Worm (Caenorhabditis elegans): ENCODE results near the gene mom-1.

The mom-1 gene

ce11 chrX:6253160-6253559, 39.8 kb upstream of the mom-1 start:
- TF ChIP-seq lir-3 (tag; optimal IDR thresholded peaks at IDR 0.05) (no peak), fos-1 (tag; optimal IDR thresholded peaks at IDR 0.05) (no peak), arid-1 (GFP tag; conservative IDR thresholded peaks at IDR 0.05) (0 out of 2 replicates have a peak, but pooled peaks have one; percentile 18), unc-62 (GFP tag; optimal IDR thresholded peaks at IDR 0.05 in 1 of 2) (peak in 1 of 2 experiments; percentile 59), unc-62 (tag; optimal IDR thresholded peaks at IDR 0.05) (no peak), php-3 (GFP tag; IDR thresholded peaks at IDR 0.05) (no peak), nhr-28 (tag; optimal IDR thresholded peaks at IDR 0.05) (no peak), daf-16 (GFP tag; optimal IDR thresholded peaks at IDR 0.05) (no peak), daf-16 (tag; optimal IDR thresholded peaks at IDR 0.05) (no peak), mep-1 (tag; optimal IDR thresholded peaks at IDR 0.05) (no peak), ctbp-1 (GFP tag; IDR thresholded peaks at IDR 0.05) (no peak), R02D3.7 (tag; optimal IDR thresholded peaks at IDR 0.05) (no peak), Y75B8A.6 (GFP tag; IDR thresholded peaks at IDR 0.05) (no peak), madf-9 (GFP tag; conservative IDR thresholded peaks at IDR 0.05) (0 out of 2 replicates have a peak, but pooled peaks have one; percentile 18), T26A8.4 (GFP tag; IDR thresholded peaks at IDR 0.05) (no peak), Y5F2A.4 (GFP tag; optimal IDR thresholded peaks at IDR 0.05) (no peak), ama-1 (optimal IDR thresholded peaks at IDR 0.05) (peak; percentile 57), nhr-6 (tag; optimal IDR thresholded peaks at IDR 0.05) (peak; percentile 8), T20F7.1 (GFP tag; optimal IDR thresholded peaks at IDR 0.05) (no peak), pha-4 (GFP tag; IDR thresholded peaks at IDR 0.05) (no peak), pha-4 (tag; optimal IDR thresholded peaks at IDR 0.05) (no peak), nhr-10 (tag; optimal IDR thresholded peaks at IDR 0.05) (no peak), hlh-30 (tag; optimal IDR thresholded peaks at IDR 0.05; ENCODE audit: insufficient read depth) (peak; percentile 4)

DNA sequence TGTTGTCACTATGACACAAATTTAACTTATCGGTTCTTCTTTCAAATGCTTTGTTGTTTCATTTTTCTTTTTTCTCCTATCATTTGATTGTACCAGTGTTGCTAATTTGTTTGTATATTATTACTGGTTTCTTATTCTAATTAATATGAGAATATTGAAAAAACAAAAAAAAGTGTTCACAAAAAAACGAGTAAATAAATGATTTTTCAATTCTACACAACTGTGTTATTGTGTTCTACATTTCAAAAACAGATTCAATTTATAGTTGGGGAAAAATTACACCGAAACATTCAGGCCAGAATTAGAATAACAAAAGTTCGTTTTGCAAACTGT, 39.4 kb upstream of the mom-1 start:
- TF ChIP-seq lin-15B (tag; optimal IDR thresholded peaks at IDR 0.05) (no peak), ama-1 (optimal IDR thresholded peaks at IDR 0.05) (no peak), dmd-6 (GFP tag; IDR thresholded peaks at IDR 0.05) (no peak), Y5F2A.4 (GFP tag; optimal IDR thresholded peaks at IDR 0.05) (no peak), php-3 (GFP tag; IDR thresholded peaks at IDR 0.05) (no peak), tra-1 (GFP tag; IDR thresholded peaks at IDR 0.05) (0 out of 2 replicates have a peak, but pooled peaks have one; percentile 33), aha-1 (tag) (peak; percentile 95), nhr-77 (tag; optimal IDR thresholded peaks at IDR 0.05) (peak; percentile 87), fos-1 (tag; optimal IDR thresholded peaks at IDR 0.05) (peak; percentile 10), mep-1 (tag; optimal IDR thresholded peaks at IDR 0.05) (peak; percentile 77), T20F7.1 (GFP tag; optimal IDR thresholded peaks at IDR 0.05) (peak; percentile 47), lin-13 (GFP tag; optimal IDR thresholded peaks at IDR 0.05) (no peak), ztf-11 (tag; optimal IDR thresholded peaks at IDR 0.05) (no peak)

DNA sequence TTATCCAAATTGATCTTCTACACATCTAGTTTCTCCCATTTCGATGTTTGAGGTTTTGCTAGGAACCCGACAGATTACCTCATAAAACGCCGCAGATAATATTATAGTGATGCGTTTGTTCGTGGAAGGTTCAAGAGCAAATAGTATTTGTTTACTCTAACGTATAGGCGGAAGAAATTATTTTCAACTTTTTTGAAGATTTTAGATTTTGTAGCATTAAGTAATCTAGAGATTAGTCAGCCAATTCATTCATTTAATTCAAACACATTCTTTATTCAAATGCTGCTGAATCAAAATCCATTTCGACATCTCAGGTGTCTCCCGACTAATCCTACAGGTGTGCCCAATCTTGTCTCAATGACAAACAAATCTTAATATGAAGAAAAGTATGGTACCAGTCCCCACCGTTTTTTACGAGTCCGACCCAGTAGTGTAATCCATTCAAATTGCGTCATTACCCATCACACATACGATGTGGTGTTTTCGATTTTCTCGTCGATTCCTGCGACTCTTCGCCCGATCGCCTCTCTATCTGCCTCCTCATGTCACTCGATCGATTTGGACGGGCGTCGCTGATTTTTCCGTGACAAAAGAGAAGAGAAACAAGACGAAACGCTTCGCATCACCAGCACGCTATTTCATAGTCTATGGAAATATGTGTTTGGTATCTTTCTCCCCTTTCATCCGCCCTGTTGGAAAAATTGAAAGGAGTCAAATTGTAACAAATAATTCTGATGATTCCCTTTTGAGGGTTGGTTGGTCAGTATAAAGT, 38.8 kb upstream of the mom-1 start:
- no peak for TF ChIP-seq zfp-2 (tag; optimal IDR thresholded peaks at IDR 0.05)
- TF ChIP-seq mdt-29 (GFP tag; IDR thresholded peaks at IDR 0.05) = peak; percentile 65
- TF ChIP-seq Y75B8A.6 (GFP tag; IDR thresholded peaks at IDR 0.05) = no peak
- TF ChIP-seq spr-1 (tag; optimal IDR thresholded peaks at IDR 0.05) = peak; percentile 32
- TF ChIP-seq lin-29 (GFP tag; IDR thresholded peaks at IDR 0.05) = no peak
- TF ChIP-seq mes-2 (tag; optimal IDR thresholded peaks at IDR 0.05; ENCODE audit: poor library complexity, severe bottlenecking) = peak; percentile 60
- TF ChIP-seq ceh-32 (tag; optimal IDR thresholded peaks at IDR 0.05; ENCODE audit: poor library complexity) = no peak
- TF ChIP-seq zag-1 (tag; optimal IDR thresholded peaks at IDR 0.05) = no peak
- TF ChIP-seq hlh-30 (tag; optimal IDR thresholded peaks at IDR 0.05; ENCODE audit: insufficient read depth) = peak; percentile 78
- TF ChIP-seq F26F4.8 (GFP tag; conservative IDR thresholded peaks at IDR 0.05) = no peak
- TF ChIP-seq spr-3 (GFP tag; optimal IDR thresholded peaks at IDR 0.05) = peak; percentile 43
- TF ChIP-seq daf-8 (GFP tag; IDR thresholded peaks at IDR 0.05) = no peak
- no peak for TF ChIP-seq daf-12 (tag; optimal IDR thresholded peaks at IDR 0.05)
- TF ChIP-seq aha-1 (tag) = peak; percentile 95
- no peak for TF ChIP-seq dmd-9 (GFP tag; IDR thresholded peaks at IDR 0.05)
- TF ChIP-seq nhr-48 (tag; optimal IDR thresholded peaks at IDR 0.05) = peak; percentile 1
- TF ChIP-seq hlh-11 (tag; optimal IDR thresholded peaks at IDR 0.05) = peak; percentile 86
- TF ChIP-seq unc-130 (GFP tag; optimal IDR thresholded peaks at IDR 0.05) = no peak
- TF ChIP-seq lim-7 (GFP tag; IDR thresholded peaks at IDR 0.05) = no peak
- TF ChIP-seq nhr-42 (GFP tag; IDR thresholded peaks at IDR 0.05) = peak; percentile 30; the same call in 1 of the 2 replicates
- 0 out of 2 replicates have a peak, but pooled peaks have one; percentile 61 for TF ChIP-seq egl-43 (GFP tag; IDR thresholded peaks at IDR 0.05)
- no peak for TF ChIP-seq lin-13 (GFP tag; optimal IDR thresholded peaks at IDR 0.05)
- peak; percentile 49 for TF ChIP-seq ztf-7 (tag; optimal IDR thresholded peaks at IDR 0.05)

All from whole organism, L4 larva.